Worm (Caenorhabditis elegans) whole organism, L4 larva: ENCODE results near the gene F39E9.14.

Experiments
- F26F4.8 ChIP-seq: fragments of 200-800 bp; sonication (Bioruptor generic); conservative IDR thresholded peaks from 2 replicates; pipeline ENCODE4 v1.3.6; 2022; ENCODE audit warnings: missing genetic modification characterization, missing compliant biosample characterization
- F37D6.2 ChIP-seq: sonication (generic microtip); optimal IDR thresholded peaks from 2 replicates; lab custom pipeline; 2016; ENCODE audit warnings: mild to moderate bottlenecking, missing genetic modification characterization, missing compliant biosample characterization
- T26A8.4 ChIP-seq: fragments of 200-800 bp; sonication (Bioruptor generic); IDR thresholded peaks from 2 replicates; pipeline ENCODE4 v1.3.6; 2022; ENCODE audit warnings: missing genetic modification characterization, missing compliant biosample characterization
- Y48G9A.11 ChIP-seq: fragments of 200-800 bp; sonication (Bioruptor generic); IDR thresholded peaks from 2 replicates; pipeline ENCODE4 v1.3.6; 2022; ENCODE audit warnings: missing genetic modification reagents, missing genetic modification characterization, missing compliant biosample characterization
- aha-1 ChIP-seq: fragments of 150-350 bp; peaks from one replicate; lab custom pipeline; 2014; ENCODE audit warnings: missing biosample characterization, missing genetic modification characterization
- ama-1 ChIP-seq: fragments of 150-350 bp; optimal IDR thresholded peaks from 2 replicates; lab custom pipeline; 2014; ENCODE audit warnings: inconsistent platforms, mixed read lengths
- attf-4 ChIP-seq: sonication (generic microtip); optimal IDR thresholded peaks from 3 replicates; lab custom pipeline; 2017; ENCODE audit warnings: missing biosample characterization, missing genetic modification characterization
- ceh-32 ChIP-seq: sonication (generic microtip); optimal IDR thresholded peaks from 2 replicates; lab custom pipeline; 2016; ENCODE audit warnings: mild to moderate bottlenecking, missing genetic modification characterization, missing compliant biosample characterization; ENCODE audit not compliant: poor library complexity
- daf-16 ChIP-seq, 3 experiments: sonication (generic microtip); optimal IDR thresholded peaks; 2 replicates each; lab custom pipeline; 2016 to 2017; ENCODE audit warnings: missing genetic modification characterization in 3 of 3, missing genetic modification reagents in 3 of 3, mild to moderate bottlenecking in 2 of 3, missing compliant biosample characterization in 2 of 3, missing biosample characterization in 1 of 3, moderate library complexity in 1 of 3
- daf-19 ChIP-seq: fragments of 200-800 bp; sonication (Bioruptor generic); conservative IDR thresholded peaks from 2 replicates; pipeline ENCODE4 v1.3.6; 2022; ENCODE audit warnings: missing genetic modification characterization, missing compliant biosample characterization
- dpl-1 ChIP-seq: fragments of 150-350 bp; optimal IDR thresholded peaks from 2 replicates; lab custom pipeline; 2014; ENCODE audit warnings: missing biosample characterization, missing genetic modification reagents, missing genetic modification characterization
- egl-43 ChIP-seq: fragments of 200-800 bp; sonication (Bioruptor generic); IDR thresholded peaks from 2 replicates; pipeline ENCODE4 v1.3.6; 2022; ENCODE audit warnings: missing genetic modification reagents, missing genetic modification characterization, missing compliant biosample characterization
- hlh-30 ChIP-seq: sonication (generic microtip); optimal IDR thresholded peaks from 2 replicates; lab custom pipeline; 2017; ENCODE audit warnings: antibody characterized with exemption, mild to moderate bottlenecking, missing genetic modification characterization, missing compliant biosample characterization; ENCODE audit not compliant: insufficient read depth
- lin-1 ChIP-seq: fragments of 200-800 bp; sonication (Bioruptor generic); IDR thresholded peaks from 2 replicates; pipeline ENCODE4 v1.3.6; 2022; ENCODE audit warnings: missing genetic modification reagents, missing genetic modification characterization, missing compliant biosample characterization
- lin-38 ChIP-seq: fragments of 200-800 bp; sonication (Bioruptor generic); IDR thresholded peaks from 2 replicates; pipeline ENCODE4 v1.3.6; 2022; ENCODE audit warnings: missing genetic modification reagents, missing genetic modification characterization, missing compliant biosample characterization
- lir-3 ChIP-seq: sonication (generic microtip); optimal IDR thresholded peaks from 2 replicates; lab custom pipeline; 2016; ENCODE audit warnings: mild to moderate bottlenecking, missing genetic modification characterization, missing compliant biosample characterization
- madf-5 ChIP-seq, 2 experiments: fragments of 200-800 bp; sonication (Bioruptor generic); IDR thresholded peaks; 2 replicates each; pipeline ENCODE4 v1.3.6; 2022; ENCODE audit warnings: missing compliant biosample characterization in 2 of 2, missing genetic modification characterization in 2 of 2
- mdt-29 ChIP-seq: fragments of 200-800 bp; sonication (Bioruptor generic); IDR thresholded peaks from 2 replicates; pipeline ENCODE4 v1.3.6; 2022; ENCODE audit warnings: missing genetic modification reagents, missing genetic modification characterization, missing compliant biosample characterization
- mxl-2 ChIP-seq: fragments of 200-800 bp; sonication (Bioruptor generic); conservative IDR thresholded peaks from 2 replicates; pipeline ENCODE4 v1.3.6; 2022; ENCODE audit warnings: missing genetic modification reagents, missing genetic modification characterization, missing compliant biosample characterization
- nhr-102 ChIP-seq: sonication (generic microtip); optimal IDR thresholded peaks from 2 replicates; lab custom pipeline; 2016; ENCODE audit warnings: mild to moderate bottlenecking, missing genetic modification characterization, moderate library complexity, missing compliant biosample characterization
- nhr-111 ChIP-seq: fragments of 200-800 bp; sonication (Bioruptor generic); optimal IDR thresholded peaks from 2 replicates; lab custom pipeline; 2018; ENCODE audit warnings: mild to moderate bottlenecking, missing genetic modification characterization, missing compliant biosample characterization
- nhr-41 ChIP-seq: fragments of 200-800 bp; sonication (Bioruptor generic); IDR thresholded peaks from 2 replicates; pipeline ENCODE4 v1.3.6; 2022; ENCODE audit warnings: missing genetic modification reagents, missing genetic modification characterization, missing compliant biosample characterization
- nhr-77 ChIP-seq: fragments of 150-350 bp; optimal IDR thresholded peaks from 2 replicates; lab custom pipeline; 2014; ENCODE audit warnings: missing biosample characterization, missing genetic modification characterization
- pha-4 ChIP-seq, 2 experiments: fragments of 150-350 bp in 1 of 2; fragments of 200-800 bp in 1 of 2; sonication (Bioruptor generic) in 1 of 2; IDR thresholded peaks in 1 of 2; optimal IDR thresholded peaks in 1 of 2; 2 replicates each; pipeline versions ENCODE4 v1.3.6 to Lab custom; 2014 to 2022; ENCODE audit warnings: missing genetic modification characterization in 2 of 2, missing genetic modification reagents in 2 of 2, missing biosample characterization in 1 of 2, missing compliant biosample characterization in 1 of 2
- sdz-12 ChIP-seq: fragments of 200-800 bp; sonication (Bioruptor generic); optimal IDR thresholded peaks from 2 replicates; lab custom pipeline; 2018; ENCODE audit warnings: mild to moderate bottlenecking, missing genetic modification characterization, missing compliant biosample characterization
- set-16 ChIP-seq: fragments of 200-800 bp; sonication (Bioruptor generic); IDR thresholded peaks from 2 replicates; pipeline ENCODE4 v1.3.6; 2022; ENCODE audit warnings: missing genetic modification reagents, missing genetic modification characterization, missing compliant biosample characterization
- skn-1 ChIP-seq: fragments of 150-350 bp; optimal IDR thresholded peaks from 2 replicates; lab custom pipeline; 2014; ENCODE audit warnings: missing biosample characterization, missing genetic modification characterization
- unc-130 ChIP-seq: sonication (generic microtip); optimal IDR thresholded peaks from 2 replicates; lab custom pipeline; 2016; ENCODE audit warnings: missing genetic modification reagents, missing genetic modification characterization, missing compliant biosample characterization
- unc-62 ChIP-seq, 3 experiments: fragments of 150-350 bp in 1 of 3; sonication (generic microtip); optimal IDR thresholded peaks in 2 of 3; peaks in 1 of 3; 1 replicate in 1 of 3; 2 replicates in 2 of 3; lab custom pipeline; 2014 to 2017; ENCODE audit warnings: missing biosample characterization in 3 of 3, missing genetic modification characterization in 3 of 3, missing genetic modification reagents in 3 of 3, missing genotype in 1 of 3
- zip-11 ChIP-seq: fragments of 200-800 bp; sonication (Bioruptor generic); IDR thresholded peaks from 2 replicates; pipeline ENCODE4 v1.3.6; 2022; ENCODE audit warnings: missing genetic modification characterization, missing compliant biosample characterization
- zip-2 ChIP-seq: fragments of 150-350 bp; optimal IDR thresholded peaks from 2 replicates; lab custom pipeline; 2014; ENCODE audit warnings: missing biosample characterization, missing genetic modification characterization
- ztf-7 ChIP-seq: fragments of 150-350 bp; optimal IDR thresholded peaks from 2 replicates; lab custom pipeline; 2014; ENCODE audit warnings: missing biosample characterization, missing genetic modification characterization

Gene F39E9.14

DNA sequence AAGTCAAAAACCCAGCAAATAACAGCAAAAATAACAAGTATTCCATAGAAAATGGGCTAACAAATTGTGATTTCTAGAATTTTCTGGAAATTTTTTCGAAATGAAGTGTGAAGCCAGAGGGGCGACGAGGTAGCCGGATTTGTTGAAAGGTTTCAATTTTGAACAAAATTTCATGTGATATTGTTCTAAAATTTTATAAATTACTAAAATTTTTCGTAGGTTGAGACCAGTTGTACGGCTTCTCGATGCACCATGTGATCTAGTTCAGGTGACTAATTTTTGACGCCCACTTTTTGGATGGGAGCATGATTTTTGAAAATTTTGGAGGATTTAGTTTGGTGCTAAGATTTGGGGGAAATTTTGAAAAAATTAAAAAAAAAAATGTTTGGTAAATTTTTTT, 31.2 kb downstream of the F39E9.14 start, which contains the start of gene gcy-19:
Gene gcy-19, minus strand, starts transcription at position 101 of the 400 bp plus-strand sequence.
- TF ChIP-seq unc-62 (GFP tag; optimal IDR thresholded peaks at IDR 0.05 in 1 of 2; lab: Kevin White, UChicago), result peak in 1 of 2 experiments; percentile 8
- no peak for TF ChIP-seq unc-62 (tag; optimal IDR thresholded peaks at IDR 0.05; lab: Kevin White, UChicago)
- TF ChIP-seq madf-5 (GFP tag; IDR thresholded peaks at IDR 0.05; lab: Robert Waterston, UW), result no peak
- TF ChIP-seq ceh-32 (tag; lab: Kevin White, UChicago), result no peak
- TF ChIP-seq F26F4.8, result no peak
- TF ChIP-seq zip-11 (GFP tag; lab: Robert Waterston, UW), result no peak
- TF ChIP-seq attf-4 (tag; lab: Kevin White, UChicago), result no peak

DNA sequence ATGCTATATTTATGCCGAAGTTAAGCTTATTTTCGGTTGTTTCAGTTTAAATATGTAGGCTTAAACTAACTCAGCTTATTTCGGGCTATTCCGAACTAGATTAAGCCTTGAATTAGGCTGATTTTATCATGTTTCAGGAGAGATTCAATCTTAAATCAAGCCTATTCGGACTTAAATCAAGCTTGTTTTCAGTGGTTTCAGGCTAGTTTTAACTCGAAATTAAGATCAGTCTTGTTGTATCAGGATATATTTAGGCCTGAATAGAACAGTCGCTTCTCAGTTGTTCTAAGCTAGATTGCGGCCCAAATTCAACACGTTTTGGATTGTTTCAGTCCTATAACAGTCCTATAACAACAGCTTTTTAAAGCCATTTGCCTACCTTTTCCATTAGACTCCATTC, 38.7 kb downstream of the F39E9.14 start:
- no peak for TF ChIP-seq lir-3
- peak; percentile 96 for TF ChIP-seq aha-1 (tag; lab: Kevin White, UChicago)

DNA sequence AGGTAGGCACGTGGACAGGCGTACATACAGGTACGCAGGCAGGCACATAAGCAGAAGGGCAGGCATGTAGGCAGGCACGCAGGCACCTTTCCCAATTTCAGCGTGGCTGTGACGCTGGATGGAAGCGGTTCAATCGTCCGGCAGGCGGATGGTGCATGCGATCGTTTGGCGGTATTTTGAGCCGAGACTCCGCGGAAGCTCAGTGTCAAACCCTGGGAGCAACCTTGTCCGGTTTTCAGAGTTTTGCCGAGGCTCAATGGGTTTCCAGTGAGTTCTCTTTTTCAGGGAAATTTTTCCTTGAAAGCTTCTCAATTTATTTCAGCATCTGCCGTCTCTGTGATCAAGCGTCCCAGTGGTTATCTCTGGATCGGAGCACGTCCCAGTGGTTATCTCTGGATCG, 40.2 kb downstream of the F39E9.14 start:
- no peak for TF ChIP-seq nhr-111 (GFP tag; lab: Kevin White, UChicago)
- peak; percentile 60; the same call in 1 of the 2 replicates for TF ChIP-seq set-16 (GFP tag; lab: Robert Waterston, UW)
- TF ChIP-seq nhr-102 (tag; lab: Kevin White, UChicago), result no peak

DNA sequence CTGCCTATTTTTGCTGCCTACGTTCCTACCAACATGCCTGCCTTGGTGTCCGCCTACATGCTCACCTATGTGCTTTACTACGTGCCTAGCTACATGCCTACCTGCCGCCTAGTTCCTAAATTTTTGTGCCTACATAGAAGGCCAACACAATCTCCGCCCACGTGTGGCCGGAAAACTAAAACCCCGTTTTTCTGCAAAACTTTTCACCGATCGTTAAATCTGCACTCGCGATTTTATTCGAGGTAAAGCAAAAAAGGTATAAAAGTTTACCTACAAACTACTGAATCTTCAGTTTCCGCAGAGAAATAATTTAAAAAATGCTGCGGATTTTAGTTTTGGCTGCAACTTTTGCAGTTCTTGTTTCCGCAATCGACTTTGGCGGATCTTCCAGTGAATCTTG, 41.0 kb downstream of the F39E9.14 start, which contains the start of gene clec-124:
Gene clec-124, plus strand, starts transcription at position 301 of the 400 bp plus-strand sequence.
- TF ChIP-seq daf-19 (no peak), pha-4 (GFP tag; IDR thresholded peaks at IDR 0.05; lab: Robert Waterston, UW) (no peak), pha-4 (tag; optimal IDR thresholded peaks at IDR 0.05; lab: Kevin White, UChicago) (no peak), Y48G9A.11 (GFP tag; lab: Robert Waterston, UW) (no peak), egl-43 (GFP tag; lab: Robert Waterston, UW) (no peak), hlh-30 (tag; lab: Kevin White, UChicago) (no peak), lin-1 (GFP tag; lab: Robert Waterston, UW) (no peak), mxl-2 (no peak), T26A8.4 (GFP tag; lab: Robert Waterston, UW) (no peak)

DNA sequence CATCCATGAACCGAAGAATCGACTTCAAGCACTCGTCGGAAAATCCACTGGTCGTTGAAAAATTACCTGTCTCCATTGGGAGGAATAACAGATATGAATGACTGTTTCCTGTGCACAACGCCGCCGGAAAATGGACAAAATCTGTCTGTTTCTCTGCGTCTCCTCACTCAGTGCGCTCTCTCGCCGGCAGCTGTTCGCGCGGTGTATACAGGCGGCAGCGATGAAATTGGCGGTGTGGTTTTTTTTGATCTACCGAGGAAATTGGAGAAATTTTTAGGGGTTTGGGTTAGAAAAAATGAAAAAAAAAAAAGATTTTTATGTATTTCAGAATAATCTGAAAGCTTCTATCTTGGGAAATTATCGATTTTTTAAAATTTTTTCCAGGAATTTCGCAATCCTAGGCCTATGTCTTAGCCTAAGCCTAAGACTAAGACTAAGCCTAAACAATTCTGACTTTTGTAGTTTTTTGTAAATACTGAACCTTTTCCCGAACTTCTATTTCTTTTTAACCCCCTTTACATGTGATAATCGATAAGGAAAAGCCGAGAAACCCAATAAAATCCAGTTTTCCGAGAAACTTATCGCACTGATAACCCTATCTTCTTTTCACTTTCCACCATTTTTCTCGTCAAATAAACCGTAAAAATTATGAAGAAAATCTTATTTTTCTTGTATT, 42.3 kb downstream of the F39E9.14 start, which contains the start of the genes fbxc-50 and C17F4.2:
Gene fbxc-50, minus strand, starts transcription at position 81 of the 676 bp plus-strand sequence.
Gene C17F4.2, plus strand, starts transcription at position 626 of the 676 bp plus-strand sequence.
- TF ChIP-seq F37D6.2 (no peak), set-16 (GFP tag; lab: Robert Waterston, UW) (no peak), dpl-1 (GFP tag; lab: Kevin White, UChicago) (no peak), unc-130 (GFP tag; lab: Kevin White, UChicago) (no peak), zip-2 (tag; lab: Kevin White, UChicago) (no peak), daf-16 (GFP tag; optimal IDR thresholded peaks at IDR 0.05; lab: Kevin White, UChicago) (no peak), daf-16 (tag; optimal IDR thresholded peaks at IDR 0.05; lab: Kevin White, UChicago) (no peak), nhr-41 (GFP tag; lab: Robert Waterston, UW) (no peak), sdz-12 (GFP tag; lab: Kevin White, UChicago) (no peak), lin-38 (GFP tag; lab: Robert Waterston, UW) (no peak), Y48G9A.11 (GFP tag; lab: Robert Waterston, UW) (no peak), skn-1 (tag; lab: Kevin White, UChicago) (no peak), nhr-77 (tag; lab: Kevin White, UChicago) (no peak), nhr-111 (GFP tag; lab: Kevin White, UChicago) (no peak), ztf-7 (no peak), mdt-29 (no peak), mxl-2 (no peak), ama-1 (no peak)
